Worm (Caenorhabditis elegans) whole organism, L2 larva: Measurements from ENCODE around the gene R03E9.2.
A peak's percentile ranks its signal among the peaks of the same experiment; 100 is the strongest.

Experiments used
- C34F6.9 ChIP-seq: fragments of 150-350 bp; optimal IDR thresholded peaks from 2 replicates; lab custom pipeline; 2014; ENCODE audit warnings: missing biosample characterization, missing genetic modification characterization
- F13H6.1 ChIP-seq: sonication (generic microtip); optimal IDR thresholded peaks from 2 replicates; lab custom pipeline; 2016; ENCODE audit warnings: missing genetic modification characterization, missing compliant biosample characterization
- R02D3.7 ChIP-seq: fragments of 150-350 bp; optimal IDR thresholded peaks from 2 replicates; lab custom pipeline; 2014; ENCODE audit warnings: missing biosample characterization, missing genetic modification characterization
- Y55F3AM.14 ChIP-seq: fragments of 200-800 bp; sonication (Bioruptor generic); optimal IDR thresholded peaks from 2 replicates; lab custom pipeline; 2018; ENCODE audit warnings: mild to moderate bottlenecking, missing genetic modification characterization, missing compliant biosample characterization
- ZK546.5 ChIP-seq: sonication (generic microtip); optimal IDR thresholded peaks from 2 replicates; lab custom pipeline; 2017; ENCODE audit warnings: missing biosample characterization, missing genetic modification characterization
- ama-1 ChIP-seq: fragments of 150-350 bp; optimal IDR thresholded peaks from 2 replicates; lab custom pipeline; 2018; ENCODE audit warnings: inconsistent platforms
- blmp-1 ChIP-seq: sonication (generic microtip); optimal IDR thresholded peaks from 2 replicates; lab custom pipeline; 2017; ENCODE audit warnings: missing genetic modification characterization, mild to moderate bottlenecking, missing compliant biosample characterization, antibody characterized with exemption, moderate library complexity; ENCODE audit not compliant: insufficient read depth
- ceh-82 ChIP-seq: fragments of 150-350 bp; optimal IDR thresholded peaks from 2 replicates; lab custom pipeline; 2014; ENCODE audit warnings: missing biosample characterization, missing genetic modification characterization
- crh-2 ChIP-seq: sonication (generic microtip); optimal IDR thresholded peaks from 2 replicates; lab custom pipeline; 2017; ENCODE audit warnings: missing biosample characterization, missing genetic modification characterization
- dmd-4 ChIP-seq: sonication (generic microtip); optimal IDR thresholded peaks from 2 replicates; lab custom pipeline; 2017; ENCODE audit warnings: missing biosample characterization, missing genetic modification characterization
- egl-27 ChIP-seq: sonication (generic microtip); optimal IDR thresholded peaks from 3 replicates; lab custom pipeline; 2017; ENCODE audit warnings: missing biosample characterization, missing genetic modification reagents, missing genetic modification characterization
- elt-1 ChIP-seq: fragments of 150-350 bp; optimal IDR thresholded peaks from 2 replicates; lab custom pipeline; 2014; ENCODE audit warnings: missing biosample characterization, missing genetic modification characterization
- elt-3 ChIP-seq: sonication (generic microtip); optimal IDR thresholded peaks from 2 replicates; lab custom pipeline; 2017; ENCODE audit warnings: missing biosample characterization, missing genetic modification characterization
- fos-1 ChIP-seq: fragments of 150-350 bp; optimal IDR thresholded peaks from 2 replicates; lab custom pipeline; 2014; ENCODE audit warnings: missing biosample characterization, missing genetic modification characterization
- gmeb-1 ChIP-seq: fragments of 150-350 bp; optimal IDR thresholded peaks from 2 replicates; lab custom pipeline; 2014; ENCODE audit warnings: missing biosample characterization, missing genetic modification characterization
- lin-11 ChIP-seq: fragments of 150-350 bp; sonication (generic microtip); optimal IDR thresholded peaks from 2 replicates; lab custom pipeline; 2014; ENCODE audit warnings: missing biosample characterization, missing genetic modification characterization, inconsistent platforms, mixed read lengths
- lin-13 ChIP-seq: fragments of 150-350 bp; optimal IDR thresholded peaks from 2 replicates; lab custom pipeline; 2014; ENCODE audit warnings: missing biosample characterization, missing genetic modification reagents, missing genetic modification characterization
- lin-39 ChIP-seq: fragments of 150-350 bp; optimal IDR thresholded peaks from 2 replicates; lab custom pipeline; 2014; ENCODE audit warnings: missing biosample characterization, missing genetic modification reagents, missing genetic modification characterization
- lsy-2 ChIP-seq, 2 experiments: fragments of 150-350 bp in 1 of 2; sonication (generic microtip) in 1 of 2; optimal IDR thresholded peaks; 2 replicates each; lab custom pipeline; 2014 to 2017; ENCODE audit warnings: missing biosample characterization in 2 of 2, missing genetic modification characterization in 2 of 2
- mab-5 ChIP-seq: fragments of 150-350 bp; optimal IDR thresholded peaks from 2 replicates; lab custom pipeline; 2014; ENCODE audit warnings: missing biosample characterization, missing genetic modification characterization
- mbf-1 ChIP-seq: sonication (generic microtip); optimal IDR thresholded peaks from 2 replicates; lab custom pipeline; 2017; ENCODE audit warnings: missing biosample characterization, missing genetic modification characterization
- mdl-1 ChIP-seq, 2 experiments: fragments of 150-350 bp in 1 of 2; sonication (generic microtip) in 1 of 2; optimal IDR thresholded peaks; 2 replicates each; lab custom pipeline; 2017; ENCODE audit warnings: missing biosample characterization in 2 of 2, missing genetic modification characterization in 2 of 2
- nhr-10 ChIP-seq: sonication (generic microtip); optimal IDR thresholded peaks from 2 replicates; lab custom pipeline; 2017; ENCODE audit warnings: missing biosample characterization, missing genetic modification characterization
- nhr-11 ChIP-seq: fragments of 150-350 bp; optimal IDR thresholded peaks from 2 replicates; lab custom pipeline; 2014; ENCODE audit warnings: missing biosample characterization, missing genetic modification characterization
- nhr-12 ChIP-seq: fragments of 150-350 bp; optimal IDR thresholded peaks from 2 replicates; lab custom pipeline; 2014; ENCODE audit warnings: missing biosample characterization, missing genetic modification characterization
- nhr-129 ChIP-seq: fragments of 150-350 bp; optimal IDR thresholded peaks from 2 replicates; lab custom pipeline; 2014; ENCODE audit warnings: missing biosample characterization, missing genetic modification characterization
- nhr-21 ChIP-seq: fragments of 150-350 bp; optimal IDR thresholded peaks from 2 replicates; lab custom pipeline; 2014; ENCODE audit warnings: missing biosample characterization, missing genetic modification characterization
- nhr-23 ChIP-seq: fragments of 150-350 bp; optimal IDR thresholded peaks from 2 replicates; lab custom pipeline; 2014; ENCODE audit warnings: missing biosample characterization, missing genetic modification reagents, missing genetic modification characterization
- nhr-237 ChIP-seq: fragments of 150-350 bp; optimal IDR thresholded peaks from 2 replicates; lab custom pipeline; 2014; ENCODE audit warnings: missing biosample characterization, missing genetic modification characterization
- nhr-25 ChIP-seq: fragments of 150-350 bp; sonication (generic microtip); optimal IDR thresholded peaks from 3 replicates; lab custom pipeline; 2014; ENCODE audit warnings: missing biosample characterization, missing genetic modification characterization
- nhr-6 ChIP-seq: fragments of 150-350 bp; optimal IDR thresholded peaks from 2 replicates; lab custom pipeline; 2014; ENCODE audit warnings: missing biosample characterization, missing genetic modification characterization
- nhr-77 ChIP-seq: fragments of 150-350 bp; optimal IDR thresholded peaks from 2 replicates; lab custom pipeline; 2014; ENCODE audit warnings: missing biosample characterization, missing genetic modification characterization
- peb-1 ChIP-seq: fragments of 150-350 bp; optimal IDR thresholded peaks from 2 replicates; lab custom pipeline; 2014; ENCODE audit warnings: missing biosample characterization, missing genetic modification characterization
- sem-4 ChIP-seq: fragments of 150-350 bp; optimal IDR thresholded peaks from 2 replicates; lab custom pipeline; 2014; ENCODE audit warnings: missing biosample characterization, missing genetic modification reagents, missing genetic modification characterization
- skn-1 ChIP-seq: sonication (generic microtip); optimal IDR thresholded peaks from 2 replicates; lab custom pipeline; 2017; ENCODE audit warnings: missing biosample characterization, missing genetic modification characterization
- sma-3 ChIP-seq: sonication (generic microtip); optimal IDR thresholded peaks from 2 replicates; lab custom pipeline; 2016; ENCODE audit warnings: missing genetic modification reagents, missing genetic modification characterization, missing compliant biosample characterization
- sma-9 ChIP-seq, 2 experiments: fragments of 150-350 bp in 1 of 2; sonication (generic microtip) in 1 of 2; optimal IDR thresholded peaks; 2 replicates each; lab custom pipeline; 2014 to 2016; ENCODE audit warnings: missing genetic modification characterization in 2 of 2, mild to moderate bottlenecking in 1 of 2, missing biosample characterization in 1 of 2, missing compliant biosample characterization in 1 of 2, missing genetic modification reagents in 1 of 2, moderate library complexity in 1 of 2
- unc-39 ChIP-seq: fragments of 150-350 bp; optimal IDR thresholded peaks from 2 replicates; lab custom pipeline; 2014; ENCODE audit warnings: missing biosample characterization, missing genetic modification characterization
- unc-55 ChIP-seq: fragments of 150-350 bp; sonication (generic microtip); optimal IDR thresholded peaks from 3 replicates; lab custom pipeline; 2014; ENCODE audit warnings: missing biosample characterization, missing genetic modification reagents, missing genetic modification characterization
- unc-62 ChIP-seq: fragments of 150-350 bp; optimal IDR thresholded peaks from 2 replicates; lab custom pipeline; 2014; ENCODE audit warnings: missing biosample characterization, missing genetic modification reagents, missing genetic modification characterization
- zag-1 ChIP-seq: fragments of 150-350 bp; optimal IDR thresholded peaks from 2 replicates; lab custom pipeline; 2014; ENCODE audit warnings: missing biosample characterization, missing genetic modification characterization
- ztf-1 ChIP-seq: fragments of 200-800 bp; sonication (Bioruptor generic); conservative IDR thresholded peaks from 2 replicates; pipeline ENCODE4 v1.3.6; 2022; ENCODE audit warnings: missing genetic modification characterization, missing compliant biosample characterization
- ztf-11 ChIP-seq: sonication (generic microtip); optimal IDR thresholded peaks from 2 replicates; lab custom pipeline; 2017; ENCODE audit warnings: missing biosample characterization, missing genetic modification characterization
- ztf-4 ChIP-seq: fragments of 150-350 bp; optimal IDR thresholded peaks from 2 replicates; lab custom pipeline; 2014; ENCODE audit warnings: missing biosample characterization, missing genetic modification characterization

The R03E9.2 gene

ce11 chrX:6745515-6745914 lies 12.4 kb upstream of the R03E9.2 start:
- TF ChIP-seq gmeb-1 = no peak
- TF ChIP-seq crh-2 (tag; lab: Kevin White, UChicago) = no peak
- no peak for TF ChIP-seq Y55F3AM.14
- no peak for TF ChIP-seq nhr-11
- TF ChIP-seq nhr-10 = no peak
- no peak for TF ChIP-seq ztf-11 (tag; lab: Kevin White, UChicago)
- no peak for TF ChIP-seq unc-39 (tag; lab: Kevin White, UChicago)
- no peak for TF ChIP-seq nhr-12 (tag; lab: Kevin White, UChicago)
- TF ChIP-seq lin-11 (tag; lab: Kevin White, UChicago) = no peak
- no peak for TF ChIP-seq peb-1 (tag; lab: Kevin White, UChicago)
- no peak for TF ChIP-seq R02D3.7 (tag; lab: Kevin White, UChicago)
- TF ChIP-seq sem-4 (tag; lab: Kevin White, UChicago) = no peak
- TF ChIP-seq mdl-1 (tag; optimal IDR thresholded peaks at IDR 0.05; lab: Kevin White, UChicago) = peak; percentile 80 to 83
- peak; percentile 16 for TF ChIP-seq egl-27
- peak; percentile 63 for TF ChIP-seq nhr-129 (tag; lab: Kevin White, UChicago)
- no peak for TF ChIP-seq lsy-2 (tag; optimal IDR thresholded peaks at IDR 0.05; lab: Kevin White, UChicago)
- TF ChIP-seq mbf-1 (tag; lab: Kevin White, UChicago) = no peak
- no peak for TF ChIP-seq ZK546.5
- no peak for TF ChIP-seq skn-1 (tag; lab: Kevin White, UChicago)
- TF ChIP-seq unc-55 (GFP tag; lab: Kevin White, UChicago) = no peak
- TF ChIP-seq C34F6.9 (tag; lab: Kevin White, UChicago) = no peak
- peak; percentile 45 for TF ChIP-seq nhr-21
- TF ChIP-seq mab-5 (tag; lab: Kevin White, UChicago) = no peak
- no peak for TF ChIP-seq nhr-77 (tag; lab: Kevin White, UChicago)
- no peak for TF ChIP-seq dmd-4
- TF ChIP-seq nhr-6 = no peak
- TF ChIP-seq unc-62 (GFP tag; lab: Kevin White, UChicago) = no peak
- no peak for TF ChIP-seq ztf-4 (tag; lab: Kevin White, UChicago)
- TF ChIP-seq fos-1 = no peak
- TF ChIP-seq lin-13 = no peak
- no peak for TF ChIP-seq ztf-1 (GFP tag; lab: Robert Waterston, UW)
- no peak for TF ChIP-seq blmp-1 (tag; lab: Kevin White, UChicago)
- no peak for TF ChIP-seq zag-1 (tag; lab: Kevin White, UChicago)
- TF ChIP-seq lin-39 = no peak
- TF ChIP-seq sma-3 = no peak
- no peak for TF ChIP-seq elt-1 (tag; lab: Kevin White, UChicago)
- no peak for TF ChIP-seq nhr-25 (tag; lab: Kevin White, UChicago)
- TF ChIP-seq F13H6.1 = peak; percentile 66
- TF ChIP-seq elt-3 (tag; lab: Kevin White, UChicago) = no peak
- TF ChIP-seq nhr-237 (tag; lab: Kevin White, UChicago) = no peak
- peak; percentile 89 for TF ChIP-seq sma-9 (GFP tag; optimal IDR thresholded peaks at IDR 0.05; lab: Kevin White, UChicago)
- TF ChIP-seq sma-9 (tag; optimal IDR thresholded peaks at IDR 0.05; lab: Kevin White, UChicago) = no peak
- TF ChIP-seq ceh-82 (tag; lab: Kevin White, UChicago) = no peak
- no peak for TF ChIP-seq nhr-23 (tag; lab: Kevin White, UChicago)
- no peak for TF ChIP-seq ama-1 (lab: Kevin White, UChicago)

ce11 chrX:6744978-6745377 lies 11.9 kb upstream of the R03E9.2 start:
- TF ChIP-seq sma-9 (GFP tag; optimal IDR thresholded peaks at IDR 0.05; lab: Kevin White, UChicago) (peak; percentile 54), sma-9 (tag; optimal IDR thresholded peaks at IDR 0.05; lab: Kevin White, UChicago) (no peak), nhr-10 (no peak), mdl-1 (tag; optimal IDR thresholded peaks at IDR 0.05; lab: Kevin White, UChicago) (peak; percentile 84 to 90), sma-3 (no peak), lin-39 (no peak), lsy-2 (tag; optimal IDR thresholded peaks at IDR 0.05; lab: Kevin White, UChicago) (peak in 1 of 2 experiments; percentile 6), gmeb-1 (no peak), C34F6.9 (tag; lab: Kevin White, UChicago) (no peak), ceh-82 (tag; lab: Kevin White, UChicago) (no peak), crh-2 (tag; lab: Kevin White, UChicago) (no peak), zag-1 (tag; lab: Kevin White, UChicago) (peak; percentile 68), lin-13 (no peak), peb-1 (tag; lab: Kevin White, UChicago) (no peak), skn-1 (tag; lab: Kevin White, UChicago) (no peak), nhr-129 (tag; lab: Kevin White, UChicago) (peak; percentile 80)
